Worm (Caenorhabditis elegans) whole organism, mixed stage, embryonic: ENCODE measurements around the gene btb-6.

Experiments
- M03D4.4 ChIP-seq: sonication (generic microtip); optimal IDR thresholded peaks from 2 replicates; lab custom pipeline; 2017; ENCODE audit warnings: mild to moderate bottlenecking, missing genetic modification characterization, missing compliant biosample characterization
- ces-1 ChIP-seq: fragments of 150-350 bp; optimal IDR thresholded peaks from 2 replicates; lab custom pipeline; 2014; ENCODE audit warnings: missing biosample characterization, missing genetic modification reagents, missing genetic modification characterization
- cnd-1 ChIP-seq: fragments of 200-800 bp; sonication (Bioruptor generic); optimal IDR thresholded peaks from 2 replicates; lab custom pipeline; 2018; ENCODE audit warnings: mild to moderate bottlenecking, missing genetic modification characterization, missing compliant biosample characterization
- elt-3 ChIP-seq: fragments of 150-350 bp; optimal IDR thresholded peaks from 2 replicates; lab custom pipeline; 2014; ENCODE audit warnings: missing biosample characterization, missing genetic modification characterization
- lin-13 ChIP-seq: fragments of 150-350 bp; optimal IDR thresholded peaks from 2 replicates; lab custom pipeline; 2014; ENCODE audit warnings: missing biosample characterization, missing genetic modification characterization
- nhr-76 ChIP-seq: sonication (generic microtip); optimal IDR thresholded peaks from 2 replicates; lab custom pipeline; 2017; ENCODE audit warnings: missing biosample characterization, missing genetic modification characterization
- snpc-4 ChIP-seq: fragments of 150-350 bp; optimal IDR thresholded peaks from 2 replicates; lab custom pipeline; 2014; ENCODE audit warnings: missing biosample characterization, missing genetic modification characterization
- sptf-1 ChIP-seq: sonication (generic microtip); optimal IDR thresholded peaks from 2 replicates; lab custom pipeline; 2017; ENCODE audit warnings: mild to moderate bottlenecking, missing genetic modification characterization, moderate library complexity, missing compliant biosample characterization
- unc-120 ChIP-seq: sonication (generic microtip); optimal IDR thresholded peaks from 2 replicates; lab custom pipeline; 2017; ENCODE audit warnings: missing genetic modification characterization, missing compliant biosample characterization; ENCODE audit not compliant: poor library complexity, severe bottlenecking
- unc-39 ChIP-seq: fragments of 150-350 bp; optimal IDR thresholded peaks from 2 replicates; lab custom pipeline; 2014; ENCODE audit warnings: missing biosample characterization, missing genetic modification characterization
- unc-62 ChIP-seq: fragments of 150-350 bp; optimal IDR thresholded peaks from 2 replicates; lab custom pipeline; 2014; ENCODE audit warnings: missing biosample characterization, missing genetic modification reagents, missing genetic modification characterization

ce11 chrII:1719153-1719552, 4.0 kb downstream of the btb-6 start, which contains the start of gene fbxb-48:
- TF ChIP-seq elt-3 (tag; lab: Kevin White, UChicago) (no peak), ces-1 (GFP tag; lab: Kevin White, UChicago) (no peak), unc-39 (tag; lab: Kevin White, UChicago) (no peak), sptf-1 (tag; lab: Kevin White, UChicago) (no peak), nhr-76 (tag; lab: Kevin White, UChicago) (no peak), unc-120 (tag; lab: Kevin White, UChicago) (no peak), unc-62 (GFP tag; lab: Kevin White, UChicago) (no peak), snpc-4 (tag; lab: Kevin White, UChicago) (no peak), M03D4.4 (tag; lab: Kevin White, UChicago) (no peak), cnd-1 (tag; lab: Kevin White, UChicago) (no peak), lin-13 (no peak)
